Fruit fly (Drosophila melanogaster): ENCODE data around the gene shop.

Gene shop

dm6 chrX:18832371-18832852 is 16.0 kb downstream of the shop start, which contains the start of gene Pvf1 (continued):
- TF ChIP-seq NC2α (GFP tag; optimal IDR thresholded peaks at IDR 0.05) (no peak), NfI (GFP tag; optimal IDR thresholded peaks at IDR 0.05) (no peak), CG12744 (GFP tag; optimal IDR thresholded peaks at IDR 0.05) (no peak), Fer3 (tag; optimal IDR thresholded peaks at IDR 0.05) (no peak), Mes4 (GFP tag; optimal IDR thresholded peaks at IDR 0.05) (no peak), hb (GFP tag; IDR thresholded peaks at IDR 0.05; ENCODE audit: partially characterized antibody) (no peak), gcm (GFP tag; optimal IDR thresholded peaks at IDR 0.05) (no peak), CG11247 (GFP tag; IDR thresholded peaks at IDR 0.05) (no peak), Nf-YB (GFP tag; optimal IDR thresholded peaks at IDR 0.05) (peak; percentile 23), jigr1 (GFP tag; IDR thresholded peaks at IDR 0.05) (no peak), chm (GFP tag; IDR thresholded peaks at IDR 0.05) (peak; percentile 44; the same call in 1 of the 2 replicates), CG14860 (GFP tag; IDR thresholded peaks at IDR 0.05; ENCODE audit: partially characterized antibody) (no peak), CG6765 (GFP tag; optimal IDR thresholded peaks at IDR 0.05) (peak; percentile 13), grn (GFP tag; optimal IDR thresholded peaks at IDR 0.05) (no peak), NFAT (GFP tag; IDR thresholded peaks at IDR 0.05) (0 out of 2 replicates have a peak, but pooled peaks have one; percentile 7)

DNA sequence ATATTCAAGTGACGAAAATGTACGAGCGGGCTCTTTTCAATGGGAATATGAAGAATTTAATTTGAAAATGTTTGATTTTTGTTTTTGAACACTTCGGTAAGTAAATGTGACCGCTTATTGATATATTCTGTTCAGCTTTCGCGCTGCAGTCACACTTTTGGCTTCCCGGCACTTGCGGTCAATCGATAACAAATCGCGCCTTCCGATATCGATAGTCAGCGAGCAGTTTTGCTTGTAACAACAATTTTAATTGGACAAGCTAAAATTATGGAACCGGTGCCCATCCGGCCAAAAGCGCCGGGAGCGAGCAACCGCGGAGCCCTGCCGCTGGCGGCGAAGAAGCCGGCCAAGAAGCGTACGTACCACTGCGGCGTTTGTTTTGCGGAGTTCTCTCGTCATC is 18.0 kb downstream of the shop start, which contains the start of gene CG7101:
Gene CG7101, plus strand, starts transcription at position 196 of the 400 bp plus-strand sequence.
- TF ChIP-seq CG13894 (tag; optimal IDR thresholded peaks at IDR 0.05), result no peak
- no peak for TF ChIP-seq CG1233 (GFP tag; optimal IDR thresholded peaks at IDR 0.05)
- TF ChIP-seq CG17612 (GFP tag; IDR thresholded peaks at IDR 0.05), result no peak
- TF ChIP-seq Usf (GFP tag; optimal IDR thresholded peaks at IDR 0.05), result no peak
- no peak for TF ChIP-seq gt (GFP tag; IDR thresholded peaks at IDR 0.05)
- TF ChIP-seq CG9437 (GFP tag; optimal IDR thresholded peaks at IDR 0.05), result no peak
- no peak for TF ChIP-seq dimm (GFP tag; IDR thresholded peaks at IDR 0.05)
- peak; percentile 81 for TF ChIP-seq E2f2 (GFP tag; IDR thresholded peaks at IDR 0.05)
- no peak for TF ChIP-seq Oli (tag; optimal IDR thresholded peaks at IDR 0.05)
- no peak for TF ChIP-seq dm (GFP tag; optimal IDR thresholded peaks at IDR 0.05)
- TF ChIP-seq trh (GFP tag; optimal IDR thresholded peaks at IDR 0.05), result no peak
- TF ChIP-seq ewg (GFP tag; optimal IDR thresholded peaks at IDR 0.05), result no peak
- no peak for TF ChIP-seq hkb (optimal IDR thresholded peaks at IDR 0.05)
- no peak for TF ChIP-seq hkb (GFP tag; IDR thresholded peaks at IDR 0.05)
- no peak for TF ChIP-seq tup (GFP tag; optimal IDR thresholded peaks at IDR 0.05)
- TF ChIP-seq gcm (GFP tag; optimal IDR thresholded peaks at IDR 0.05), result no peak
- no peak for TF ChIP-seq CG10543 (GFP tag; optimal IDR thresholded peaks at IDR 0.05)
- no peak for TF ChIP-seq bab2 (GFP tag; optimal IDR thresholded peaks at IDR 0.05)
- peak in 1 of 2 experiments; percentile 37 for TF ChIP-seq Pdp1 (GFP tag; optimal IDR thresholded peaks at IDR 0.05)
- TF ChIP-seq Sox102F (GFP tag; optimal IDR thresholded peaks at IDR 0.05), result no peak
- no peak for TF ChIP-seq jumu (GFP tag; optimal IDR thresholded peaks at IDR 0.05)
- no peak for TF ChIP-seq insv (GFP tag; optimal IDR thresholded peaks at IDR 0.05)
- no peak for TF ChIP-seq Ssrp (tag; optimal IDR thresholded peaks at IDR 0.05)
- TF ChIP-seq CG14667 (GFP tag; IDR thresholded peaks at IDR 0.05), result no peak
- no peak for TF ChIP-seq CG11504 (tag; optimal IDR thresholded peaks at IDR 0.05)
- TF ChIP-seq tin (GFP tag; optimal IDR thresholded peaks at IDR 0.05), result no peak
- no peak for TF ChIP-seq Dek (tag; optimal IDR thresholded peaks at IDR 0.05)
- TF ChIP-seq prd (optimal IDR thresholded peaks at IDR 0.05), result no peak
- no peak for TF ChIP-seq prd (GFP tag; IDR thresholded peaks at IDR 0.05)
- TF ChIP-seq gfzf (GFP tag; optimal IDR thresholded peaks at IDR 0.05), result peak; percentile 70
- no peak for TF ChIP-seq CG18011 (GFP tag; optimal IDR thresholded peaks at IDR 0.05)
- TF ChIP-seq CG12769 (tag; optimal IDR thresholded peaks at IDR 0.05), result no peak
- TF ChIP-seq unc-4 (GFP tag; IDR thresholded peaks at IDR 0.05; ENCODE audit: partially characterized antibody), result peak; percentile 61
- no peak for TF ChIP-seq CG11398 (GFP tag; optimal IDR thresholded peaks at IDR 0.05)
- TF ChIP-seq CG2712 (tag; optimal IDR thresholded peaks at IDR 0.05), result no peak
- TF ChIP-seq TFAM (GFP tag; optimal IDR thresholded peaks at IDR 0.05), result no peak
- no peak for TF ChIP-seq CG1792 (GFP tag; optimal IDR thresholded peaks at IDR 0.05)
